Worm (Caenorhabditis elegans): ENCODE measurements around the gene lron-3.

DNA sequence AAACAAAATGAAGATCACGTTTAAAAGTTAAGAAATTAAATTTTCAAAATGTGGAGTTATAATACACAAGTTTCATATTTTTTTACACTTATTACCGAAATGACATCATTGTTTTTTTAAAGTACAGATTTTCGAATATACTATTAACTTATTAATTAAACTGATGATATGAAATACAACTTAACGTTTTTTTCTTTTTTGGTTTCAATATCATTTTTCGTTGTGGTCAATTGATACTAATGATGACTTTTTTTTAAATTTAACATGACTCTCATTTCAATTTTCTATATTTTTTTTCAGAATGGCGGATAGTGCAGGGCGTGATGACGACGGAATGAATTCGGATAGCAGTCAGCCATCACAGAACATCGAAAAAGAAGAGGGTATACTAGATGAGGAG lies 33.3 kb upstream of the lron-3 start, which contains the start of gene usp-33:
- TF ChIP-seq unc-62 (GFP tag; optimal IDR thresholded peaks at IDR 0.05) (no peak), ceh-16 (tag; optimal IDR thresholded peaks at IDR 0.05) (no peak)
